Worm (Caenorhabditis elegans): ENCODE data around the gene dop-2.
A peak's percentile ranks its signal among the peaks of the same experiment; 100 is the strongest.

Gene dop-2

ce11 chrV:9629643-9630042 is 21.3 kb downstream of the dop-2 start, which contains the start of gene col-146:
TSS of gene col-146 (plus strand) at chrV:9629943.
- TF ChIP-seq zip-4 (GFP tag; optimal IDR thresholded peaks at IDR 0.05) (no peak), lin-15B (tag; optimal IDR thresholded peaks at IDR 0.05) (no peak), xbp-1 (tag; optimal IDR thresholded peaks at IDR 0.05) (no peak), fkh-8 (tag; optimal IDR thresholded peaks at IDR 0.05) (no peak), lin-39 (tag; optimal IDR thresholded peaks at IDR 0.05) (no peak), dpl-1 (GFP tag; optimal IDR thresholded peaks at IDR 0.05) (no peak), irx-1 (tag; optimal IDR thresholded peaks at IDR 0.05) (no peak), lir-3 (tag; optimal IDR thresholded peaks at IDR 0.05; ENCODE audit: poor library complexity) (no peak), nhr-19 (GFP tag; conservative IDR thresholded peaks at IDR 0.05) (no peak)

- TF ChIP-seq tbx-2 (tag; optimal IDR thresholded peaks at IDR 0.05) (no peak), lin-15B (tag; optimal IDR thresholded peaks at IDR 0.05) (no peak), lin-39 (tag; optimal IDR thresholded peaks at IDR 0.05) (no peak), unc-62 (GFP tag; optimal IDR thresholded peaks at IDR 0.05) (no peak), mep-1 (tag; optimal IDR thresholded peaks at IDR 0.05) (no peak), nhr-20 (tag; optimal IDR thresholded peaks at IDR 0.05) (no peak), lir-3 (tag; optimal IDR thresholded peaks at IDR 0.05; ENCODE audit: poor library complexity) (no peak), irx-1 (tag; optimal IDR thresholded peaks at IDR 0.05) (no peak), hlh-17 (GFP tag; optimal IDR thresholded peaks at IDR 0.05; ENCODE audit: borderline replicate concordance) (no peak), tlp-1 (tag; optimal IDR thresholded peaks at IDR 0.05) (no peak), pqm-1 (tag; optimal IDR thresholded peaks at IDR 0.05) (no peak), zag-1 (tag; optimal IDR thresholded peaks at IDR 0.05) (no peak), swsn-7 (tag; optimal IDR thresholded peaks at IDR 0.05) (no peak), elt-2 (tag; optimal IDR thresholded peaks at IDR 0.05) (no peak), snpc-4 (tag; optimal IDR thresholded peaks at IDR 0.05) (no peak), ceh-82 (tag; optimal IDR thresholded peaks at IDR 0.05) (no peak), nhr-76 (tag; optimal IDR thresholded peaks at IDR 0.05) (no peak)
Observed at ce11 chrV:9630542-9630941, 22.2 kb downstream of the dop-2 start.

ce11 chrV:9630944-9631343 is 22.6 kb downstream of the dop-2 start, which contains the start of gene T06E4.5:
TSS of gene T06E4.5 (plus strand) at chrV:9631244.
- TF ChIP-seq nhr-11 (tag; optimal IDR thresholded peaks at IDR 0.05): no peak
- TF ChIP-seq mab-9 (GFP tag; IDR thresholded peaks at IDR 0.05): no peak
- no peak for TF ChIP-seq pag-3 (tag; optimal IDR thresholded peaks at IDR 0.05; ENCODE audit: borderline replicate concordance, insufficient read depth)
- no peak for TF ChIP-seq ztf-4 (tag; optimal IDR thresholded peaks at IDR 0.05)
- no peak for TF ChIP-seq tlp-1 (tag; optimal IDR thresholded peaks at IDR 0.05)
- no peak for TF ChIP-seq mep-1 (tag; optimal IDR thresholded peaks at IDR 0.05)
- no peak for TF ChIP-seq pax-3 (tag; optimal IDR thresholded peaks at IDR 0.05)
- no peak for TF ChIP-seq aha-1 (tag; optimal IDR thresholded peaks at IDR 0.05)
- TF ChIP-seq ztf-11 (tag; optimal IDR thresholded peaks at IDR 0.05): no peak

- TF ChIP-seq nhr-90 (tag; optimal IDR thresholded peaks at IDR 0.05; ENCODE audit: poor library complexity) (no peak), ceh-90 (tag; optimal IDR thresholded peaks at IDR 0.05) (no peak), fos-1 (tag; optimal IDR thresholded peaks at IDR 0.05) (no peak), nhr-76 (tag; optimal IDR thresholded peaks at IDR 0.05) (no peak), ztf-4 (tag; optimal IDR thresholded peaks at IDR 0.05) (no peak), aly-2 (tag; optimal IDR thresholded peaks at IDR 0.05) (no peak), ceh-82 (tag; optimal IDR thresholded peaks at IDR 0.05) (no peak), elt-3 (tag; optimal IDR thresholded peaks at IDR 0.05) (no peak), nhr-19 (GFP tag; conservative IDR thresholded peaks at IDR 0.05) (no peak), unc-86 (tag; optimal IDR thresholded peaks at IDR 0.05) (no peak)
Observed at ce11 chrV:9632348-9632747, 24.0 kb downstream of the dop-2 start.

ce11 chrV:9633313-9633712 is 25.0 kb downstream of the dop-2 start, which contains the start of gene col-147:
TSS of gene col-147 (minus strand) at chrV:9633338.
- peak; percentile 47 for TF ChIP-seq nhr-71 (tag; optimal IDR thresholded peaks at IDR 0.05)
- peak; percentile 22 for TF ChIP-seq tbx-2 (tag; optimal IDR thresholded peaks at IDR 0.05)
- peak; percentile 30 for TF ChIP-seq nhr-19 (GFP tag; conservative IDR thresholded peaks at IDR 0.05)
- TF ChIP-seq irx-1 (tag; optimal IDR thresholded peaks at IDR 0.05): peak; percentile 3
- TF ChIP-seq nhr-90 (tag; optimal IDR thresholded peaks at IDR 0.05; ENCODE audit: poor library complexity): peak; percentile 48
- peak; percentile 70 for TF ChIP-seq nhr-20 (tag; optimal IDR thresholded peaks at IDR 0.05)
- peak in 1 of 2 experiments; percentile 43 for TF ChIP-seq lin-35 (GFP tag; optimal IDR thresholded peaks at IDR 0.05)
- no peak for TF ChIP-seq hlh-4 (tag; optimal IDR thresholded peaks at IDR 0.05)
- peak; percentile 88 for TF ChIP-seq lin-14 (GFP tag; optimal IDR thresholded peaks at IDR 0.05)
- peak; percentile 1 for TF ChIP-seq fos-1 (tag; optimal IDR thresholded peaks at IDR 0.05)
- peak; percentile 66 for TF ChIP-seq blmp-1 (tag; optimal IDR thresholded peaks at IDR 0.05)
- peak in 5 of 6 experiments; percentile 10 to 93 (median 74) for TF ChIP-seq elt-3 (tag; optimal IDR thresholded peaks at IDR 0.05)
- no peak for TF ChIP-seq hlh-17 (GFP tag; optimal IDR thresholded peaks at IDR 0.05; ENCODE audit: borderline replicate concordance)
- TF ChIP-seq snu-23 (GFP tag; optimal IDR thresholded peaks at IDR 0.05): peak; percentile 70
- TF ChIP-seq mep-1 (tag; optimal IDR thresholded peaks at IDR 0.05): peak; percentile 39
- peak; percentile 91 for TF ChIP-seq nhr-85 (tag)
- TF ChIP-seq efl-1 (optimal IDR thresholded peaks at IDR 0.05): peak in 1 of 2 experiments; percentile 2
- no peak for TF ChIP-seq efl-1 (GFP tag; optimal IDR thresholded peaks at IDR 0.05 in 1 of 2)

All from whole organism, L1 larva.